Fruit fly (Drosophila melanogaster) whole organism, embryonic: ENCODE measurements around the gene sip3.

Source experiments
- Adf1 ChIP-seq: fragments of 200-800 bp; sonication (Bioruptor generic); IDR thresholded peaks from 2 replicates; pipeline ENCODE4 v1.3.6; 2022; ENCODE audit warnings: missing biosample characterization, missing genetic modification characterization
- CG10267 ChIP-seq: fragments of 200-800 bp; sonication (Bioruptor generic); optimal IDR thresholded peaks from 2 replicates; lab custom pipeline; 2018; ENCODE audit warnings: missing biosample characterization, mild to moderate bottlenecking, missing genetic modification characterization, moderate library complexity
- CG10431 ChIP-seq: fragments of 200-800 bp; sonication (Bioruptor generic); optimal IDR thresholded peaks from 3 replicates; lab custom pipeline; 2018; ENCODE audit warnings: missing biosample characterization, mild to moderate bottlenecking, missing genetic modification characterization
- CG12071 ChIP-seq: fragments of 200-800 bp; sonication (Bioruptor generic); optimal IDR thresholded peaks from 3 replicates; lab custom pipeline; 2018; ENCODE audit warnings: missing biosample characterization, mild to moderate bottlenecking, missing genetic modification characterization
- CG12236 ChIP-seq: fragments of 200-800 bp; sonication (Bioruptor generic); optimal IDR thresholded peaks from 2 replicates; lab custom pipeline; 2016; ENCODE audit warnings: missing biosample characterization, missing genetic modification characterization
- CG12391 ChIP-seq: fragments of 200-800 bp; sonication (Bioruptor generic); optimal IDR thresholded peaks from 3 replicates; lab custom pipeline; 2018; ENCODE audit warnings: missing biosample characterization, mild to moderate bottlenecking, missing genetic modification characterization, moderate library complexity
- CG14965 ChIP-seq: fragments of 200-800 bp; sonication (Bioruptor generic); optimal IDR thresholded peaks from 2 replicates; lab custom pipeline; 2016; ENCODE audit warnings: missing biosample characterization, missing genetic modification characterization, borderline replicate concordance
- CG1602 ChIP-seq: fragments of 200-800 bp; sonication (Bioruptor generic); optimal IDR thresholded peaks from 3 replicates; lab custom pipeline; 2016; ENCODE audit warnings: missing biosample characterization, missing genetic modification characterization
- CG18476 ChIP-seq: fragments of 200-800 bp; sonication (Bioruptor generic); optimal IDR thresholded peaks from 2 replicates; lab custom pipeline; 2016; ENCODE audit warnings: missing biosample characterization, mild to moderate bottlenecking, missing genetic modification characterization
- CG2889 ChIP-seq: fragments of 200-800 bp; sonication (Bioruptor generic); IDR thresholded peaks from 3 replicates; pipeline ENCODE4 v1.3.6; 2022; ENCODE audit warnings: missing biosample characterization, missing genetic modification characterization
- CG5180 ChIP-seq: fragments of 200-800 bp; sonication (Bioruptor generic); optimal IDR thresholded peaks from 3 replicates; lab custom pipeline; 2017; ENCODE audit warnings: missing biosample characterization, missing genetic modification characterization, mild to moderate bottlenecking, moderate library complexity, missing genetic modification reagents
- CG7963 ChIP-seq: fragments of 200-800 bp; sonication (Bioruptor generic); IDR thresholded peaks from 3 replicates; pipeline ENCODE4 v1.3.6; 2022; ENCODE audit warnings: missing biosample characterization, missing genetic modification characterization; ENCODE audit not compliant: partially characterized antibody
- CG8765 ChIP-seq: fragments of 200-800 bp; sonication (Bioruptor generic); IDR thresholded peaks from 2 replicates; pipeline ENCODE4 v1.3.6; 2022; ENCODE audit warnings: missing biosample characterization, missing genetic modification characterization
- CG9609 ChIP-seq: fragments of 200-800 bp; sonication (Bioruptor generic); optimal IDR thresholded peaks from 3 replicates; lab custom pipeline; 2016; ENCODE audit warnings: missing biosample characterization, missing genetic modification characterization
- CG9876 ChIP-seq: fragments of 200-800 bp; sonication (Bioruptor generic); optimal IDR thresholded peaks from 2 replicates; lab custom pipeline; 2016; ENCODE audit warnings: missing biosample characterization, missing genetic modification characterization
- Dref ChIP-seq: fragments of 200-800 bp; sonication (Bioruptor generic); IDR thresholded peaks from 2 replicates; pipeline ENCODE4 v1.3.6; 2022; ENCODE audit warnings: missing biosample characterization, missing genetic modification characterization
- Gug ChIP-seq: fragments of 200-800 bp; sonication (Bioruptor generic); IDR thresholded peaks from 4 replicates; pipeline ENCODE4 v1.3.6; 2022; ENCODE audit warnings: missing biosample characterization, missing genetic modification characterization
- NC2β ChIP-seq: fragments of 200-800 bp; sonication (Bioruptor generic); optimal IDR thresholded peaks from 2 replicates; lab custom pipeline; 2016; ENCODE audit warnings: missing biosample characterization, missing genetic modification characterization
- NFAT ChIP-seq: fragments of 200-800 bp; sonication (Bioruptor generic); IDR thresholded peaks from 2 replicates; pipeline ENCODE4 v1.3.6; 2022; ENCODE audit warnings: missing biosample characterization, missing genetic modification characterization
- Neu2 ChIP-seq: fragments of 200-800 bp; sonication (Bioruptor generic); optimal IDR thresholded peaks from 3 replicates; lab custom pipeline; 2016; ENCODE audit warnings: missing biosample characterization, missing genetic modification characterization, borderline replicate concordance
- Sin3A ChIP-seq: fragments of >200 bp; optimal IDR thresholded peaks from 2 replicates; lab custom pipeline; 2018
- Spps ChIP-seq: fragments of 200-800 bp; sonication (Bioruptor generic); optimal IDR thresholded peaks from 2 replicates; lab custom pipeline; 2018; ENCODE audit warnings: missing biosample characterization, mild to moderate bottlenecking, missing genetic modification characterization
- Sry-β ChIP-seq: fragments of 200-800 bp; sonication (Bioruptor generic); optimal IDR thresholded peaks from 2 replicates; lab custom pipeline; 2018; ENCODE audit warnings: missing biosample characterization, mild to moderate bottlenecking, missing genetic modification characterization, moderate library complexity
- Sry-δ ChIP-seq: fragments of 200-800 bp; sonication (Bioruptor generic); optimal IDR thresholded peaks from 2 replicates; lab custom pipeline; 2016; ENCODE audit warnings: missing biosample characterization, missing genetic modification characterization
- ab ChIP-seq: fragments of 200-800 bp; sonication (Bioruptor generic); optimal IDR thresholded peaks from 2 replicates; lab custom pipeline; 2016; ENCODE audit warnings: missing biosample characterization, missing genetic modification characterization
- abd-A ChIP-seq: fragments of 200-800 bp; sonication (Bioruptor generic); optimal IDR thresholded peaks from 3 replicates; lab custom pipeline; 2019; ENCODE audit warnings: missing biosample characterization, mild to moderate bottlenecking, missing genetic modification characterization, moderate library complexity
- amos ChIP-seq: fragments of 200-800 bp; sonication (Bioruptor generic); IDR thresholded peaks from 2 replicates; pipeline ENCODE4 v1.3.6; 2022; ENCODE audit warnings: missing biosample characterization, missing genetic modification characterization; ENCODE audit not compliant: partially characterized antibody
- bowl ChIP-seq: fragments of 200-800 bp; sonication (Bioruptor generic); IDR thresholded peaks from 2 replicates; pipeline ENCODE4 v1.3.6; 2022; ENCODE audit warnings: missing biosample characterization, missing genetic modification characterization
- chinmo ChIP-seq: fragments of 200-800 bp; sonication (Bioruptor generic); IDR thresholded peaks from 4 replicates; pipeline ENCODE4 v1.3.6; 2022; ENCODE audit warnings: missing biosample characterization, missing genetic modification characterization; ENCODE audit not compliant: partially characterized antibody
- ci ChIP-seq: fragments of 200-800 bp; sonication (Bioruptor generic); IDR thresholded peaks from 3 replicates; pipeline ENCODE4 v1.3.6; 2022; ENCODE audit warnings: missing biosample characterization, missing genetic modification characterization
- dpn ChIP-seq, 2 experiments: fragments of 200-800 bp; sonication (Bioruptor generic); optimal IDR thresholded peaks; 3 replicates each; lab custom pipeline; 2016; ENCODE audit warnings: missing biosample characterization in 2 of 2, missing genetic modification characterization in 2 of 2
- dysf ChIP-seq: fragments of 200-800 bp; sonication (Bioruptor generic); IDR thresholded peaks from 3 replicates; pipeline ENCODE4 v1.3.6; 2022; ENCODE audit warnings: missing biosample characterization, missing genetic modification characterization
- fru ChIP-seq: fragments of >200 bp; optimal IDR thresholded peaks from 2 replicates; lab custom pipeline; 2017
- gcm ChIP-seq: fragments of 200-800 bp; sonication (Bioruptor generic); optimal IDR thresholded peaks from 2 replicates; lab custom pipeline; 2019; ENCODE audit warnings: missing biosample characterization, mild to moderate bottlenecking, missing genetic modification characterization, moderate library complexity
- grn ChIP-seq: fragments of 200-800 bp; sonication (Bioruptor generic); optimal IDR thresholded peaks from 3 replicates; lab custom pipeline; 2017; ENCODE audit warnings: missing biosample characterization, missing genetic modification characterization
- jing ChIP-seq: fragments of 200-800 bp; sonication (Bioruptor generic); optimal IDR thresholded peaks from 2 replicates; lab custom pipeline; 2018; ENCODE audit warnings: missing biosample characterization, mild to moderate bottlenecking, missing genetic modification characterization
- kni ChIP-seq: fragments of 200-800 bp; sonication (Bioruptor generic); optimal IDR thresholded peaks from 3 replicates; lab custom pipeline; 2017; ENCODE audit warnings: mild to moderate bottlenecking, missing biosample characterization, missing genetic modification reagents, missing genetic modification characterization
- luna ChIP-seq: fragments of 200-800 bp; sonication (Bioruptor generic); optimal IDR thresholded peaks from 2 replicates; lab custom pipeline; 2016; ENCODE audit warnings: missing biosample characterization, missing genetic modification characterization
- pb ChIP-seq: fragments of 200-800 bp; sonication (Bioruptor generic); optimal IDR thresholded peaks from 3 replicates; lab custom pipeline; 2016; ENCODE audit warnings: missing biosample characterization, missing genetic modification characterization
- pfk ChIP-seq: fragments of 200-800 bp; sonication (Bioruptor generic); optimal IDR thresholded peaks from 2 replicates; lab custom pipeline; 2018; ENCODE audit warnings: missing biosample characterization, mild to moderate bottlenecking, missing genetic modification characterization, moderate library complexity
- pnt ChIP-seq: fragments of 200-800 bp; sonication (Bioruptor generic); optimal IDR thresholded peaks from 3 replicates; lab custom pipeline; 2016; ENCODE audit warnings: missing biosample characterization, missing genetic modification characterization
- prd ChIP-seq, 3 experiments: fragments of >200 bp in 2 of 3; fragments of 200-800 bp in 1 of 3; sonication (Bioruptor generic) in 1 of 3; optimal IDR thresholded peaks in 2 of 3; IDR thresholded peaks in 1 of 3; 2 replicates in 2 of 3; 3 replicates in 1 of 3; pipeline versions ENCODE4 v1.3.6 to Lab custom; 2017 to 2022; ENCODE audit warnings: missing biosample characterization in 1 of 3, missing genetic modification characterization in 1 of 3
- sc ChIP-seq, 3 experiments: fragments of >200 bp in 2 of 3; fragments of 200-800 bp in 1 of 3; sonication (Bioruptor generic) in 1 of 3; optimal IDR thresholded peaks; 2 replicates in 2 of 3; 3 replicates in 1 of 3; lab custom pipeline; 2017; ENCODE audit warnings: mild to moderate bottlenecking in 1 of 3, missing biosample characterization in 1 of 3, missing genetic modification characterization in 1 of 3, missing genetic modification reagents in 1 of 3
- seq ChIP-seq: fragments of 200-800 bp; sonication (Bioruptor generic); IDR thresholded peaks from 2 replicates; pipeline ENCODE4 v1.3.6; 2022; ENCODE audit warnings: missing biosample characterization, missing genetic modification characterization
- sima ChIP-seq: fragments of 200-800 bp; sonication (Bioruptor generic); optimal IDR thresholded peaks from 2 replicates; lab custom pipeline; 2016; ENCODE audit warnings: missing biosample characterization, missing genetic modification characterization
- stwl ChIP-seq: fragments of 200-800 bp; sonication (Bioruptor generic); optimal IDR thresholded peaks from 3 replicates; lab custom pipeline; 2018; ENCODE audit warnings: missing biosample characterization, mild to moderate bottlenecking, missing genetic modification characterization, moderate library complexity
- tap ChIP-seq: fragments of 200-800 bp; optimal IDR thresholded peaks from 3 replicates; lab custom pipeline; 2019; ENCODE audit warnings: missing biosample characterization, mild to moderate bottlenecking, missing genetic modification characterization, moderate library complexity
- tin ChIP-seq: fragments of 200-800 bp; sonication (Bioruptor generic); optimal IDR thresholded peaks from 3 replicates; lab custom pipeline; 2016; ENCODE audit warnings: missing biosample characterization, missing genetic modification characterization
- trem ChIP-seq: fragments of 200-800 bp; optimal IDR thresholded peaks from 3 replicates; lab custom pipeline; 2019; ENCODE audit warnings: missing biosample characterization, mild to moderate bottlenecking, missing genetic modification characterization, moderate library complexity
- usp ChIP-seq: fragments of >200 bp; optimal IDR thresholded peaks from 2 replicates; lab custom pipeline; 2017; ENCODE audit warnings: missing biosample characterization, missing genetic modification characterization
- zen2 ChIP-seq: fragments of 200-800 bp; sonication (Bioruptor generic); IDR thresholded peaks from 3 replicates; pipeline ENCODE4 v1.3.6; 2022; ENCODE audit warnings: missing biosample characterization, missing genetic modification characterization; ENCODE audit not compliant: partially characterized antibody

The sip3 gene

dm6 chr3R:31794457-31794856 is 22.4 kb downstream of the sip3 start (continued):
- TF ChIP-seq CG10267 (no peak), CG10431 (GFP tag; lab: Kevin White, UChicago) (no peak), bowl (GFP tag; lab: Robert Waterston, UW) (no peak), CG12236 (GFP tag; lab: Kevin White, UChicago) (no peak), CG8765 (GFP tag; lab: Robert Waterston, UW) (no peak), pfk (GFP tag; lab: Kevin White, UChicago) (no peak), pnt (GFP tag; lab: Kevin White, UChicago) (no peak), prd (optimal IDR thresholded peaks at IDR 0.05; lab: Kevin White, UChicago) (no peak), prd (GFP tag; IDR thresholded peaks at IDR 0.05; lab: Robert Waterston, UW) (no peak), luna (GFP tag; lab: Kevin White, UChicago) (no peak), abd-A (tag; lab: Kevin White, UChicago) (no peak), tin (GFP tag; lab: Kevin White, UChicago) (no peak), Spps (tag; lab: Kevin White, UChicago) (no peak), dysf (GFP tag; lab: Robert Waterston, UW) (no peak), CG12071 (GFP tag; lab: Kevin White, UChicago) (no peak), pb (GFP tag; lab: Kevin White, UChicago) (no peak), gcm (GFP tag; lab: Kevin White, UChicago) (no peak), Sry-β (GFP tag; lab: Kevin White, UChicago) (peak; percentile 72), stwl (peak; percentile 35), kni (GFP tag; lab: Kevin White, UChicago) (no peak), sc (optimal IDR thresholded peaks at IDR 0.05; lab: Kevin White, UChicago) (no peak), sc (GFP tag; optimal IDR thresholded peaks at IDR 0.05; lab: Kevin White, UChicago) (no peak), Gug (GFP tag; lab: Robert Waterston, UW) (no peak), chinmo (GFP tag; lab: Robert Waterston, UW) (peak; percentile 86; the same call in 2 of the 4 replicates), seq (GFP tag; lab: Robert Waterston, UW) (no peak), tap (tag; lab: Kevin White, UChicago) (no peak), CG7963 (GFP tag; lab: Robert Waterston, UW) (no peak), CG1602 (GFP tag; lab: Kevin White, UChicago) (no peak), ci (GFP tag; lab: Robert Waterston, UW) (peak; percentile 56; the same call in 1 of the 3 replicates), ab (GFP tag; lab: Kevin White, UChicago) (no peak), CG2889 (GFP tag; lab: Robert Waterston, UW) (no peak), Dref (GFP tag; lab: Robert Waterston, UW) (peak; percentile 45; the same call in 1 of the 2 replicates), Sin3A (no peak), CG18476 (GFP tag; lab: Kevin White, UChicago) (no peak), Sry-δ (GFP tag; lab: Kevin White, UChicago) (peak; percentile 16), CG12391 (tag; lab: Kevin White, UChicago) (no peak), jing (GFP tag; lab: Kevin White, UChicago) (no peak), NFAT (GFP tag; lab: Robert Waterston, UW) (no peak), trem (tag; lab: Kevin White, UChicago) (peak; percentile 51), usp (GFP tag; lab: Kevin White, UChicago) (no peak), Neu2 (GFP tag; lab: Kevin White, UChicago) (no peak), CG14965 (GFP tag; lab: Kevin White, UChicago) (no peak), dpn (GFP tag; optimal IDR thresholded peaks at IDR 0.05; lab: Kevin White, UChicago) (no peak), CG9609 (GFP tag; lab: Kevin White, UChicago) (no peak), zen2 (GFP tag; lab: Robert Waterston, UW) (0 out of 3 replicates have a peak, but pooled peaks have one; percentile 62), CG9876 (GFP tag; lab: Kevin White, UChicago) (no peak), Adf1 (GFP tag; lab: Robert Waterston, UW) (peak; percentile 45), NC2β (GFP tag; lab: Kevin White, UChicago) (no peak), CG5180 (no peak), amos (GFP tag; lab: Robert Waterston, UW) (no peak), sima (GFP tag; lab: Kevin White, UChicago) (no peak), fru (no peak), grn (no peak)
